Fruit fly (Drosophila melanogaster) whole organism, embryonic: ENCODE data around the gene mRpS30.

ENCODE experiments used
- Atf3 ChIP-seq: fragments of 200-800 bp; sonication (Bioruptor generic); optimal IDR thresholded peaks from 3 replicates; lab custom pipeline; 2016; ENCODE audit warnings: missing biosample characterization, missing genetic modification characterization
- CG10366 ChIP-seq: fragments of 200-800 bp; sonication (Bioruptor generic); IDR thresholded peaks from 2 replicates; pipeline ENCODE4 v1.3.6; 2022; ENCODE audit warnings: missing biosample characterization, missing genetic modification characterization
- CG11456 ChIP-seq: fragments of 200-800 bp; sonication (Bioruptor generic); IDR thresholded peaks from 3 replicates; pipeline ENCODE4 v1.3.6; 2022; ENCODE audit warnings: missing biosample characterization, missing genetic modification characterization
- CG14710 ChIP-seq: fragments of 200-800 bp; sonication (Bioruptor generic); optimal IDR thresholded peaks from 3 replicates; lab custom pipeline; 2019; ENCODE audit warnings: missing biosample characterization, mild to moderate bottlenecking, missing genetic modification characterization, moderate library complexity
- CG14965 ChIP-seq: fragments of 200-800 bp; sonication (Bioruptor generic); optimal IDR thresholded peaks from 2 replicates; lab custom pipeline; 2016; ENCODE audit warnings: missing biosample characterization, missing genetic modification characterization, borderline replicate concordance
- CG1529 ChIP-seq: fragments of 200-800 bp; sonication (Bioruptor generic); optimal IDR thresholded peaks from 3 replicates; lab custom pipeline; 2018; ENCODE audit warnings: missing biosample characterization, missing genetic modification characterization
- CG15479 ChIP-seq: fragments of 200-800 bp; sonication (Bioruptor generic); optimal IDR thresholded peaks from 3 replicates; lab custom pipeline; 2019; ENCODE audit warnings: missing biosample characterization, mild to moderate bottlenecking, missing genetic modification characterization, moderate library complexity
- CG16813 ChIP-seq: fragments of 200-800 bp; sonication (Bioruptor generic); IDR thresholded peaks from 3 replicates; pipeline ENCODE4 v1.3.6; 2022; ENCODE audit warnings: missing biosample characterization, missing genetic modification characterization; ENCODE audit not compliant: partially characterized antibody
- CG17912 ChIP-seq: fragments of 200-800 bp; sonication (Bioruptor generic); optimal IDR thresholded peaks from 2 replicates; lab custom pipeline; 2018; ENCODE audit warnings: missing biosample characterization, mild to moderate bottlenecking, missing genetic modification characterization
- CG30431 ChIP-seq: fragments of 200-800 bp; sonication (Bioruptor generic); optimal IDR thresholded peaks from 2 replicates; lab custom pipeline; 2017; ENCODE audit warnings: missing biosample characterization, missing genetic modification characterization
- CG31224 ChIP-seq: fragments of 200-800 bp; sonication (Bioruptor generic); IDR thresholded peaks from 2 replicates; pipeline ENCODE4 v1.3.6; 2022; ENCODE audit warnings: missing biosample characterization, missing genetic modification characterization
- CG32772 ChIP-seq: fragments of 200-800 bp; sonication (Bioruptor generic); IDR thresholded peaks from 2 replicates; pipeline ENCODE4 v1.3.6; 2022; ENCODE audit warnings: missing biosample characterization, missing genetic modification characterization
- CG34224 ChIP-seq: fragments of 200-800 bp; sonication (Bioruptor generic); IDR thresholded peaks from 3 replicates; pipeline ENCODE4 v1.3.6; 2022; ENCODE audit warnings: missing biosample characterization, missing genetic modification characterization; ENCODE audit not compliant: partially characterized antibody
- CG34376 ChIP-seq: fragments of 200-800 bp; sonication (Bioruptor generic); optimal IDR thresholded peaks from 2 replicates; lab custom pipeline; 2018; ENCODE audit warnings: missing biosample characterization, mild to moderate bottlenecking, missing genetic modification characterization
- CG4730 ChIP-seq: fragments of 200-800 bp; sonication (Bioruptor generic); IDR thresholded peaks from 2 replicates; pipeline ENCODE4 v1.3.6; 2022; ENCODE audit warnings: missing biosample characterization, missing genetic modification characterization
- CG7357 ChIP-seq: fragments of 200-800 bp; sonication (Bioruptor generic); IDR thresholded peaks from 3 replicates; pipeline ENCODE4 v1.3.6; 2022; ENCODE audit warnings: missing biosample characterization, missing genetic modification characterization
- CG8478 ChIP-seq: fragments of >200 bp; optimal IDR thresholded peaks from 2 replicates; lab custom pipeline; 2018
- CG9932 ChIP-seq: fragments of 200-800 bp; sonication (Bioruptor generic); IDR thresholded peaks from 2 replicates; pipeline ENCODE4 v1.3.6; 2022; ENCODE audit warnings: missing biosample characterization, missing genetic modification characterization
- D19B ChIP-seq: fragments of 200-800 bp; sonication (Bioruptor generic); optimal IDR thresholded peaks from 2 replicates; lab custom pipeline; 2017; ENCODE audit warnings: missing biosample characterization, mild to moderate bottlenecking, missing genetic modification characterization
- Doc2 ChIP-seq: fragments of 200-800 bp; sonication (Bioruptor generic); IDR thresholded peaks from 2 replicates; pipeline ENCODE4 v1.3.6; 2022; ENCODE audit warnings: missing biosample characterization, missing genetic modification characterization
- Ets65A ChIP-seq: fragments of 200-800 bp; sonication (Bioruptor generic); peaks from one replicate; lab custom pipeline; 2016; ENCODE audit warnings: missing biosample characterization, missing genetic modification characterization
- Fer1 ChIP-seq: fragments of 200-800 bp; sonication (Bioruptor generic); optimal IDR thresholded peaks from 2 replicates; lab custom pipeline; 2017; ENCODE audit warnings: missing biosample characterization, mild to moderate bottlenecking, missing genetic modification characterization
- HLH3B ChIP-seq: fragments of 200-800 bp; sonication (Bioruptor generic); IDR thresholded peaks from 2 replicates; pipeline ENCODE4 v1.3.6; 2022; ENCODE audit warnings: missing biosample characterization, missing genetic modification characterization
- Kr ChIP-seq: fragments of 200-800 bp; sonication (Bioruptor generic); optimal IDR thresholded peaks from 2 replicates; lab custom pipeline; 2017; ENCODE audit warnings: missing biosample characterization, mild to moderate bottlenecking, missing genetic modification characterization
- MBD-R2 ChIP-seq: fragments of 200-800 bp; sonication (Bioruptor generic); IDR thresholded peaks from 2 replicates; pipeline ENCODE4 v1.3.6; 2022; ENCODE audit warnings: missing biosample characterization, missing genetic modification characterization
- Neu2 ChIP-seq: fragments of 200-800 bp; sonication (Bioruptor generic); optimal IDR thresholded peaks from 3 replicates; lab custom pipeline; 2016; ENCODE audit warnings: missing biosample characterization, missing genetic modification characterization, borderline replicate concordance
- Nf-YB ChIP-seq: fragments of 200-800 bp; sonication (Bioruptor generic); optimal IDR thresholded peaks from 3 replicates; lab custom pipeline; 2019; ENCODE audit warnings: missing biosample characterization, mild to moderate bottlenecking, missing genetic modification characterization, moderate library complexity
- Sry-δ ChIP-seq: fragments of 200-800 bp; sonication (Bioruptor generic); optimal IDR thresholded peaks from 2 replicates; lab custom pipeline; 2016; ENCODE audit warnings: missing biosample characterization, missing genetic modification characterization
- Ssrp ChIP-seq: fragments of 200-800 bp; sonication (Bioruptor generic); optimal IDR thresholded peaks from 2 replicates; lab custom pipeline; 2018; ENCODE audit warnings: missing biosample characterization, mild to moderate bottlenecking, missing genetic modification characterization, moderate library complexity
- amos ChIP-seq: fragments of 200-800 bp; sonication (Bioruptor generic); IDR thresholded peaks from 2 replicates; pipeline ENCODE4 v1.3.6; 2022; ENCODE audit warnings: missing biosample characterization, missing genetic modification characterization; ENCODE audit not compliant: partially characterized antibody
- aop ChIP-seq: fragments of 200-800 bp; sonication (Bioruptor generic); IDR thresholded peaks from 2 replicates; pipeline ENCODE4 v1.3.6; 2022; ENCODE audit warnings: missing biosample characterization, missing genetic modification characterization
- br ChIP-seq: fragments of >200 bp; optimal IDR thresholded peaks from 2 replicates; lab custom pipeline; 2017
- btn ChIP-seq: fragments of 200-800 bp; sonication (Bioruptor generic); optimal IDR thresholded peaks from 2 replicates; lab custom pipeline; 2016; ENCODE audit warnings: missing biosample characterization, missing genetic modification characterization
- croc ChIP-seq: fragments of 200-800 bp; sonication (Bioruptor generic); conservative IDR thresholded peaks from 3 replicates; pipeline ENCODE4 v1.3.6; 2022; ENCODE audit warnings: missing biosample characterization, missing genetic modification characterization
- da ChIP-seq: fragments of 200-800 bp; sonication (Bioruptor generic); optimal IDR thresholded peaks from 2 replicates; lab custom pipeline; 2016; ENCODE audit warnings: missing biosample characterization, missing genetic modification characterization
- dpn ChIP-seq, 2 experiments: fragments of 200-800 bp; sonication (Bioruptor generic); optimal IDR thresholded peaks; 3 replicates each; lab custom pipeline; 2016; ENCODE audit warnings: missing biosample characterization in 2 of 2, missing genetic modification characterization in 2 of 2
- fd3F ChIP-seq: fragments of 200-800 bp; sonication (Bioruptor generic); optimal IDR thresholded peaks from 2 replicates; lab custom pipeline; 2018; ENCODE audit warnings: missing biosample characterization, mild to moderate bottlenecking, missing genetic modification characterization, moderate library complexity
- fd96Cb ChIP-seq: fragments of 200-800 bp; sonication (Bioruptor generic); optimal IDR thresholded peaks from 2 replicates; lab custom pipeline; 2018; ENCODE audit warnings: missing biosample characterization, mild to moderate bottlenecking, missing genetic modification characterization, moderate library complexity
- gcm2 ChIP-seq: fragments of 200-800 bp; sonication (Bioruptor generic); optimal IDR thresholded peaks from 2 replicates; lab custom pipeline; 2016; ENCODE audit warnings: missing biosample characterization, missing genetic modification characterization
- lilli ChIP-seq: fragments of 200-800 bp; sonication (Bioruptor generic); optimal IDR thresholded peaks from 3 replicates; lab custom pipeline; 2016; ENCODE audit warnings: missing biosample characterization, missing genetic modification characterization
- mam ChIP-seq: fragments of 200-800 bp; sonication (Bioruptor generic); optimal IDR thresholded peaks from 3 replicates; lab custom pipeline; 2016; ENCODE audit warnings: missing biosample characterization, missing genetic modification characterization
- nerfin-2 ChIP-seq: fragments of 200-800 bp; sonication (Bioruptor generic); IDR thresholded peaks from 2 replicates; pipeline ENCODE4 v1.3.6; 2022; ENCODE audit warnings: missing biosample characterization, missing genetic modification characterization; ENCODE audit not compliant: partially characterized antibody
- p53 ChIP-seq: fragments of 200-800 bp; sonication (Bioruptor generic); optimal IDR thresholded peaks from 2 replicates; lab custom pipeline; 2016; ENCODE audit warnings: missing biosample characterization, missing genetic modification characterization
- pita ChIP-seq: fragments of 200-800 bp; sonication (Bioruptor generic); optimal IDR thresholded peaks from 2 replicates; lab custom pipeline; 2017; ENCODE audit warnings: missing biosample characterization, mild to moderate bottlenecking, missing genetic modification characterization
- pnt ChIP-seq: fragments of 200-800 bp; sonication (Bioruptor generic); optimal IDR thresholded peaks from 3 replicates; lab custom pipeline; 2016; ENCODE audit warnings: missing biosample characterization, missing genetic modification characterization
- ro ChIP-seq: fragments of 200-800 bp; sonication (Bioruptor generic); IDR thresholded peaks from 2 replicates; pipeline ENCODE4 v1.3.6; 2022; ENCODE audit warnings: missing biosample characterization, missing genetic modification characterization
- sc ChIP-seq, 3 experiments: fragments of >200 bp in 2 of 3; fragments of 200-800 bp in 1 of 3; sonication (Bioruptor generic) in 1 of 3; optimal IDR thresholded peaks; 2 replicates in 2 of 3; 3 replicates in 1 of 3; lab custom pipeline; 2017; ENCODE audit warnings: mild to moderate bottlenecking in 1 of 3, missing biosample characterization in 1 of 3, missing genetic modification characterization in 1 of 3, missing genetic modification reagents in 1 of 3
- sens-2 ChIP-seq: fragments of 200-800 bp; sonication (Bioruptor generic); IDR thresholded peaks from 2 replicates; pipeline ENCODE4 v1.3.6; 2022; ENCODE audit warnings: missing biosample characterization, missing genetic modification characterization
- trem ChIP-seq: fragments of 200-800 bp; optimal IDR thresholded peaks from 3 replicates; lab custom pipeline; 2019; ENCODE audit warnings: missing biosample characterization, mild to moderate bottlenecking, missing genetic modification characterization, moderate library complexity
- zf30C ChIP-seq: fragments of 200-800 bp; sonication (Bioruptor generic); optimal IDR thresholded peaks from 3 replicates; lab custom pipeline; 2018; ENCODE audit warnings: missing biosample characterization, mild to moderate bottlenecking, missing genetic modification characterization

mRpS30 gene

DNA sequence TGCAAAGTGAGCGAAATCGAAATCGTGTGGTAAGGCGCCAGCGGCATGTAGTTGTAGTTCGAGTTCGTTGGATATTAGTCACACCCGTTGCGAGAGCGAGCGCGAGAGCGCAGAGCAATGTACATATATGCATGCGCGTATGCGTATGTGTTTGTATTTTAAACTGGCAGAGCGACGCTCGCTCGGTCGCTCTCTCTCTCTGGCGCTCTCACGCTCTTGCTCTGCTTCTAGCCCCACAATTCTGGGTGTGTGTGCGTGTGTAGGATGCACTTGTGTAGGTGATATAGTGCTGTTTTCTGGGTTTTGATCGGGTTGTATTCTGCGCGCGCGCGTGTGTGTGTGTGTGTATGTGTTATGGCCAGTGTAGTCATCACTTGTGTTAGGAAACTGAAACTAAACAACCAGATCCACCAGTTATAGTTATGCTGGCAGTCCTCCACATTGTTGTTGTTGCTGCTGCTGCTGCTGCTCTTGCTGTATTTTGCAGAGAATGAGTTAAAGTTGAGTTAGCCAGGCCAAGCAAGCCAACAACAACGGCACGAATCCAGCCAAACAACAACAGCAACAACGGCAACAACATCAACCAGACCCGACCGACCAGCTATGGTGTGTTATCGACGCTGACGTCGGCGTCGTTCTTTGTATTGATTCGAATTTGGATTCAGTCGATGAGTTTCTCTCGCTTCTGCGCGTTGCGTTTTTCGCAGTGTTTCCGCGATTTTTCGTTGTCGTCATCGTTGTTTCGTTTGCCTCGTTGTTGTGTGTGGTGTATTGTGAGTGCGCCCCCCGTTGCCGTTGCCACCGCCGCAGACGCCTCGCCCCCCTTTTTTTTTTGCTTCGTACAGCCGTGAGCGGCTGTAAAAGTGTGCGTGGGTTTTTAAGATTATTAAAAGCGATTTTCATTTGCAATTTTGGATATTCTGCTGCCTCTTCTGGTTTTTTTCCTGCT is 26.1 kb downstream of the mRpS30 start (continued):
- TF ChIP-seq CG30431 (GFP tag; lab: Kevin White, UChicago) (no peak), gcm2 (GFP tag; lab: Kevin White, UChicago) (no peak), Kr (GFP tag; lab: Kevin White, UChicago) (peak; percentile 42), Fer1 (GFP tag; lab: Kevin White, UChicago) (peak; percentile 12), CG11456 (GFP tag; lab: Robert Waterston, UW) (no peak), MBD-R2 (GFP tag; lab: Robert Waterston, UW) (no peak), Nf-YB (peak; percentile 13), pnt (no peak), Ets65A (GFP tag; lab: Kevin White, UChicago) (no peak), CG34376 (GFP tag; lab: Kevin White, UChicago) (peak; percentile 73), lilli (GFP tag; lab: Kevin White, UChicago) (no peak), zf30C (GFP tag; lab: Kevin White, UChicago) (peak; percentile 26), trem (no peak), CG31224 (no peak), amos (no peak), sc (optimal IDR thresholded peaks at IDR 0.05; lab: Kevin White, UChicago) (no peak), sc (GFP tag; optimal IDR thresholded peaks at IDR 0.05; lab: Kevin White, UChicago) (no peak), CG7357 (GFP tag; lab: Robert Waterston, UW) (no peak), CG14710 (tag; lab: Kevin White, UChicago) (peak; percentile 10), Atf3 (GFP tag; lab: Kevin White, UChicago) (no peak), CG32772 (GFP tag; lab: Robert Waterston, UW) (0 out of 2 replicates have a peak, but pooled peaks have one; percentile 47), Doc2 (no peak), CG34224 (peak; percentile 65), CG1529 (no peak), pita (GFP tag; lab: Kevin White, UChicago) (no peak), Neu2 (GFP tag; lab: Kevin White, UChicago) (no peak), CG17912 (GFP tag; lab: Kevin White, UChicago) (no peak), Sry-δ (GFP tag; lab: Kevin White, UChicago) (no peak), p53 (GFP tag; lab: Kevin White, UChicago) (no peak), sens-2 (no peak), Ssrp (tag; lab: Kevin White, UChicago) (no peak), CG10366 (GFP tag; lab: Robert Waterston, UW) (no peak), CG4730 (GFP tag; lab: Robert Waterston, UW) (no peak), D19B (GFP tag; lab: Kevin White, UChicago) (no peak), HLH3B (GFP tag; lab: Robert Waterston, UW) (peak; percentile 14; the same call in 1 of the 2 replicates), CG14965 (no peak), CG16813 (GFP tag; lab: Robert Waterston, UW) (no peak), mam (no peak), CG8478 (lab: Kevin White, UChicago) (peak; percentile 74), fd3F (GFP tag; lab: Kevin White, UChicago) (no peak), CG9932 (peak; percentile 34; the same call in 1 of the 2 replicates), btn (GFP tag; lab: Kevin White, UChicago) (no peak), aop (no peak), ro (GFP tag; lab: Robert Waterston, UW) (no peak), fd96Cb (tag; lab: Kevin White, UChicago) (no peak), nerfin-2 (GFP tag; lab: Robert Waterston, UW) (no peak), dpn (GFP tag; optimal IDR thresholded peaks at IDR 0.05; lab: Kevin White, UChicago) (no peak), br (lab: Kevin White, UChicago) (no peak), da (no peak), CG15479 (GFP tag; lab: Kevin White, UChicago) (no peak), croc (no peak)
